Worm (Caenorhabditis elegans) whole organism, midembryonic: ENCODE results near the gene yars-2.
"Not testable (repeated sequence)": the region's sequence is repeated elsewhere in the genome, so short reads cannot be mapped to it uniquely, and the experiment has no call there.

Experiments used
- cog-1 ChIP-seq: sonication (generic microtip); optimal IDR thresholded peaks from 2 replicates; lab custom pipeline; 2016; ENCODE audit warnings: missing genetic modification characterization, missing compliant biosample characterization
- ref-1 ChIP-seq: fragments of 200-800 bp; sonication (Bioruptor generic); conservative IDR thresholded peaks from 2 replicates; pipeline ENCODE4 v1.3.6; 2022; ENCODE audit warnings: missing genetic modification reagents, missing genetic modification characterization, missing compliant biosample characterization
- tab-1 ChIP-seq: fragments of 200-800 bp; sonication (Bioruptor generic); IDR thresholded peaks from 2 replicates; pipeline ENCODE4 v1.3.6; 2022; ENCODE audit warnings: missing genetic modification characterization, missing compliant biosample characterization
- ztf-29 ChIP-seq: fragments of 200-800 bp; sonication (Bioruptor generic); IDR thresholded peaks from 2 replicates; pipeline ENCODE4 v1.3.6; 2022; ENCODE audit warnings: missing genetic modification reagents, missing genetic modification characterization, missing compliant biosample characterization

DNA sequence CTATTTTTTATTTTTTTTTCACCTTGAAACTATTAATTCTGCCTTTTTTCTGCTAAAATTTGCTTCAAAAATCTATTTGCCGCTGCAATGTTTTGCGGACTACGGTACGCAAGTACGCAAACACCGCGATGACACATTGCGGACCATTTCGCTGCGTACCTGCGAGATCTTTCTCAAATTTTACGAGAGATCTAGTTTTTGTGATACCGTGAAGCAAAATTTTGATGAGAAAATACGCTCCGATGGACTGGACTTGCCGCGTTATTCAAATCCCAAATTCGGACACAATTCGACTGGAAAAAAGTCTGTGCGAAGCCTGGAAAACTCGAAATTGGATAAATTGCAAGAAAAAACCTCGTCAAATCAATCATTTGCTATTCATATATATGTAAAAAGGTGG lies 8.1 kb upstream of the yars-2 start:
- not testable (repeated sequence) for TF ChIP-seq ref-1 (GFP tag; lab: Robert Waterston, UW); tab-1; cog-1; ztf-29 (GFP tag; lab: Robert Waterston, UW)
